Worm (Caenorhabditis elegans): ENCODE data around the gene R05G6.10.

The R05G6.10 gene

DNA sequence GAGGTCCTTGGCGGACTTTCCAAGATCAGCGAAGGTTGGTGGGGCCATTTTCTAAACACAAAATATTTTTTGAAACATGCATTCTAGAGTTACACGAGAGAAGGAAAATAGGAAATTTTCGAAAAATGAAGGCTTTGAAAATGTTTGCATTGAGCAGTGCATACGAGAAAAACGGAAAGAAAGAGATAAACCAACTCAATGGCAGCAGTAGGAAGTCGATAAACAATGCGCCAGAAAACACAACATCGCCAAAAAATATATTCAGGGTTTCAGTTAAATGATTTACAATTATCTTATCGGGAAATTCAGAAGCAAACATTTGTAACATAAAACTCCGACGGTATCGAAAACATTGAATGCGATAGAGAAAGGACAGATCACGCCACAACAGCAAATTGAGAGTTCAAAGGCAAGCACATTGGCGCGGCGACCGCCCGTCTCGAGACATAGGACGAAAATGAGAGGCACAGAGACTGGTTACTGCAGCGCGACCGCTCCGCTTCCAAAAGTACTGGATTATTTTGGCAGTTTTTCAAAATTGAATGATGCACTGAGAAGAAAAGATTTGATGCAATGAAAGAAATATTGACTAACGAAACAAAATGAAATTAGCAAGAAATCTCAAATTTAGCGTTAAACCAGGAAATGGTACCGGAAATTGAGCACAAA, 34.4 kb downstream of the R05G6.10 start, which contains the start of the genes vdac-1 and R05G6.5:
Gene vdac-1 (minus strand): TSS at position 51 of the 669 bp plus-strand sequence.
Gene R05G6.5 (plus strand): TSS at position 527 of the 669 bp plus-strand sequence.
- no peak for TF ChIP-seq spr-3 (GFP tag; optimal IDR thresholded peaks at IDR 0.05)
- peak; percentile 82 for TF ChIP-seq mes-2 (tag; optimal IDR thresholded peaks at IDR 0.05; ENCODE audit: poor library complexity, severe bottlenecking)
- TF ChIP-seq lin-15B (tag; optimal IDR thresholded peaks at IDR 0.05): no peak
- TF ChIP-seq cey-2 (tag; optimal IDR thresholded peaks at IDR 0.05; ENCODE audit: borderline replicate concordance, insufficient read depth): no peak
- TF ChIP-seq nhr-41 (GFP tag; IDR thresholded peaks at IDR 0.05): peak; percentile 49; the same call in 1 of the 2 replicates
- TF ChIP-seq daf-8 (GFP tag; IDR thresholded peaks at IDR 0.05): no peak
- peak; percentile 89 for TF ChIP-seq nhr-6 (tag; optimal IDR thresholded peaks at IDR 0.05)
- TF ChIP-seq dmd-6 (GFP tag; IDR thresholded peaks at IDR 0.05): peak; percentile 88
- TF ChIP-seq fkh-10 (GFP tag; optimal IDR thresholded peaks at IDR 0.05): peak; percentile 39
- peak; percentile 72 for TF ChIP-seq rbr-2 (tag; optimal IDR thresholded peaks at IDR 0.05)
- TF ChIP-seq egl-27 (tag; optimal IDR thresholded peaks at IDR 0.05): no peak
- peak; percentile 92 for TF ChIP-seq hlh-30 (tag; optimal IDR thresholded peaks at IDR 0.05; ENCODE audit: insufficient read depth)
- peak; percentile 73; the same call in 1 of the 2 replicates for TF ChIP-seq dmd-8 (GFP tag; IDR thresholded peaks at IDR 0.05)
- no peak for TF ChIP-seq unc-130 (GFP tag; optimal IDR thresholded peaks at IDR 0.05)
- TF ChIP-seq T20F7.1 (GFP tag; optimal IDR thresholded peaks at IDR 0.05): peak; percentile 88
- TF ChIP-seq F44E2.7 (GFP tag; IDR thresholded peaks at IDR 0.05): 0 out of 2 replicates have a peak, but pooled peaks have one; percentile 21
- peak; percentile 83 for TF ChIP-seq pqm-1 (tag; optimal IDR thresholded peaks at IDR 0.05)
- no peak for TF ChIP-seq F10B5.3 (tag; optimal IDR thresholded peaks at IDR 0.05)
- no peak for TF ChIP-seq attf-4 (tag; optimal IDR thresholded peaks at IDR 0.05)
- peak; percentile 60 for TF ChIP-seq nhr-102 (tag; optimal IDR thresholded peaks at IDR 0.05)
- peak; percentile 99 for TF ChIP-seq mxl-3 (GFP tag; optimal IDR thresholded peaks at IDR 0.05)
- TF ChIP-seq ama-1 (optimal IDR thresholded peaks at IDR 0.05): peak; percentile 24
- TF ChIP-seq set-16 (GFP tag; IDR thresholded peaks at IDR 0.05): no peak
- no peak for TF ChIP-seq nhr-111 (GFP tag; optimal IDR thresholded peaks at IDR 0.05)
- TF ChIP-seq egl-43 (GFP tag; IDR thresholded peaks at IDR 0.05): no peak
- TF ChIP-seq snpc-4 (tag; optimal IDR thresholded peaks at IDR 0.05): no peak
- peak; percentile 91 for TF ChIP-seq mep-1 (tag; optimal IDR thresholded peaks at IDR 0.05)
- 0 out of 2 replicates have a peak, but pooled peaks have one; percentile 45 for TF ChIP-seq saeg-2 (GFP tag; IDR thresholded peaks at IDR 0.05)
- no peak for TF ChIP-seq snpc-1.2 (GFP tag; IDR thresholded peaks at IDR 0.05)
- TF ChIP-seq mdt-29 (GFP tag; IDR thresholded peaks at IDR 0.05): no peak
- TF ChIP-seq gei-8 (GFP tag; optimal IDR thresholded peaks at IDR 0.05): no peak
- TF ChIP-seq lsy-2 (tag; optimal IDR thresholded peaks at IDR 0.05): peak; percentile 69 to 81
- TF ChIP-seq nhr-28 (tag; optimal IDR thresholded peaks at IDR 0.05): peak; percentile 93
- no peak for TF ChIP-seq dmd-9 (GFP tag; IDR thresholded peaks at IDR 0.05)
- 0 out of 4 replicates have a peak, but pooled peaks of 1 of the 2 experiments have one; percentile 51 for TF ChIP-seq madf-5 (GFP tag; IDR thresholded peaks at IDR 0.05)
- peak; percentile 65; the same call in 1 of the 2 replicates for TF ChIP-seq lin-1 (GFP tag; IDR thresholded peaks at IDR 0.05)
- TF ChIP-seq ctbp-1 (GFP tag; IDR thresholded peaks at IDR 0.05): peak; percentile 63; the same call in 1 of the 2 replicates
- no peak for TF ChIP-seq ceh-32 (tag; optimal IDR thresholded peaks at IDR 0.05; ENCODE audit: poor library complexity)
- TF ChIP-seq fos-1 (tag; optimal IDR thresholded peaks at IDR 0.05): no peak
- peak; percentile 72 for TF ChIP-seq lin-13 (GFP tag; optimal IDR thresholded peaks at IDR 0.05)
- TF ChIP-seq vab-7 (GFP tag; IDR thresholded peaks at IDR 0.05): peak; percentile 57
- peak; percentile 75 for TF ChIP-seq nhr-11 (tag; optimal IDR thresholded peaks at IDR 0.05)
- peak; percentile 95 for TF ChIP-seq hlh-11 (tag; optimal IDR thresholded peaks at IDR 0.05)
- no peak for TF ChIP-seq ces-1 (GFP tag; optimal IDR thresholded peaks at IDR 0.05)
- TF ChIP-seq lin-38 (GFP tag; IDR thresholded peaks at IDR 0.05): peak; percentile 67
- TF ChIP-seq arid-1 (GFP tag; conservative IDR thresholded peaks at IDR 0.05): no peak
- TF ChIP-seq php-3 (GFP tag; IDR thresholded peaks at IDR 0.05): peak; percentile 74; the same call in 1 of the 2 replicates
- no peak for TF ChIP-seq lir-3 (tag; optimal IDR thresholded peaks at IDR 0.05)
- TF ChIP-seq Y5F2A.4 (GFP tag; optimal IDR thresholded peaks at IDR 0.05): no peak
- peak; percentile 90 for TF ChIP-seq nhr-77 (tag; optimal IDR thresholded peaks at IDR 0.05)
